Fruit fly (Drosophila melanogaster) whole organism, embryonic: Measurements from ENCODE around the gene CG15642.

Source experiments
- Ada2b ChIP-seq: fragments of 200-800 bp; sonication (Bioruptor generic); IDR thresholded peaks from 2 replicates; pipeline ENCODE4 v1.3.6; 2022; ENCODE audit warnings: missing biosample characterization, missing genetic modification characterization
- Aef1 ChIP-seq: fragments of 200-800 bp; sonication (Bioruptor generic); IDR thresholded peaks from 3 replicates; pipeline ENCODE4 v1.3.6; 2022; ENCODE audit warnings: missing biosample characterization, missing genetic modification characterization
- Awh ChIP-seq: fragments of 200-800 bp; sonication (Bioruptor generic); IDR thresholded peaks from 2 replicates; pipeline ENCODE4, ENCODE4 v1.3.6; 2022; ENCODE audit warnings: missing biosample characterization, missing genetic modification characterization
- Bteb2 ChIP-seq: fragments of 200-800 bp; sonication (Bioruptor generic); optimal IDR thresholded peaks from 2 replicates; lab custom pipeline; 2016; ENCODE audit warnings: missing biosample characterization, missing genetic modification characterization
- CG10543 ChIP-seq: fragments of 200-800 bp; sonication (Bioruptor generic); optimal IDR thresholded peaks from 3 replicates; lab custom pipeline; 2017; ENCODE audit warnings: missing biosample characterization, mild to moderate bottlenecking, missing genetic modification characterization, moderate library complexity
- CG11695 ChIP-seq: fragments of 200-800 bp; sonication (Bioruptor generic); IDR thresholded peaks from 3 replicates; pipeline ENCODE4 v1.3.6; 2022; ENCODE audit warnings: missing biosample characterization, missing genetic modification characterization
- CG12104 ChIP-seq: fragments of 200-800 bp; sonication (Bioruptor generic); optimal IDR thresholded peaks from 3 replicates; lab custom pipeline; 2016; ENCODE audit warnings: missing biosample characterization, missing genetic modification characterization
- CG13287 ChIP-seq: fragments of 200-800 bp; sonication (Bioruptor generic); IDR thresholded peaks from 2 replicates; pipeline ENCODE4 v1.3.6; 2022; ENCODE audit warnings: missing biosample characterization, missing genetic modification characterization; ENCODE audit not compliant: partially characterized antibody
- CG17612 ChIP-seq: fragments of 200-800 bp; sonication (Bioruptor generic); IDR thresholded peaks from 2 replicates; pipeline ENCODE4 v1.3.6; 2022; ENCODE audit warnings: missing biosample characterization, missing genetic modification characterization
- CG17912 ChIP-seq: fragments of 200-800 bp; sonication (Bioruptor generic); optimal IDR thresholded peaks from 2 replicates; lab custom pipeline; 2018; ENCODE audit warnings: missing biosample characterization, mild to moderate bottlenecking, missing genetic modification characterization
- CG2875 ChIP-seq: fragments of 200-800 bp; sonication (Bioruptor generic); optimal IDR thresholded peaks from 2 replicates; lab custom pipeline; 2017; ENCODE audit warnings: missing biosample characterization, mild to moderate bottlenecking, missing genetic modification characterization, missing genetic modification reagents
- CG30020 ChIP-seq: fragments of 200-800 bp; optimal IDR thresholded peaks from 2 replicates; lab custom pipeline; 2019; ENCODE audit warnings: missing biosample characterization, mild to moderate bottlenecking, missing genetic modification characterization, moderate library complexity
- CG31365 ChIP-seq: fragments of 200-800 bp; sonication (Bioruptor generic); optimal IDR thresholded peaks from 2 replicates; lab custom pipeline; 2018; ENCODE audit warnings: missing biosample characterization, mild to moderate bottlenecking, missing genetic modification characterization
- CG3281 ChIP-seq: fragments of 200-800 bp; sonication (Bioruptor generic); optimal IDR thresholded peaks from 3 replicates; lab custom pipeline; 2017; ENCODE audit warnings: missing biosample characterization, mild to moderate bottlenecking, missing genetic modification characterization
- CG34376 ChIP-seq: fragments of 200-800 bp; sonication (Bioruptor generic); optimal IDR thresholded peaks from 2 replicates; lab custom pipeline; 2018; ENCODE audit warnings: missing biosample characterization, mild to moderate bottlenecking, missing genetic modification characterization
- CG5245 ChIP-seq: fragments of 200-800 bp; sonication (Bioruptor generic); optimal IDR thresholded peaks from 3 replicates; lab custom pipeline; 2016; ENCODE audit warnings: missing biosample characterization, missing genetic modification characterization
- CG5953 ChIP-seq: fragments of 200-800 bp; sonication (Bioruptor generic); IDR thresholded peaks from 2 replicates; pipeline ENCODE4 v1.3.6; 2022; ENCODE audit warnings: missing biosample characterization, missing genetic modification characterization
- CG6765 ChIP-seq: fragments of 200-800 bp; sonication (Bioruptor generic); optimal IDR thresholded peaks from 3 replicates; lab custom pipeline; 2017; ENCODE audit warnings: missing biosample characterization, mild to moderate bottlenecking, missing genetic modification characterization
- CG8388 ChIP-seq: fragments of 200-800 bp; sonication (Bioruptor generic); optimal IDR thresholded peaks from 2 replicates; lab custom pipeline; 2019; ENCODE audit warnings: missing biosample characterization, mild to moderate bottlenecking, missing genetic modification characterization, moderate library complexity
- D19A ChIP-seq: fragments of 200-800 bp; optimal IDR thresholded peaks from 3 replicates; lab custom pipeline; 2019; ENCODE audit warnings: missing biosample characterization, mild to moderate bottlenecking, missing genetic modification characterization, moderate library complexity
- Dref ChIP-seq: fragments of 200-800 bp; sonication (Bioruptor generic); IDR thresholded peaks from 2 replicates; pipeline ENCODE4 v1.3.6; 2022; ENCODE audit warnings: missing biosample characterization, missing genetic modification characterization
- Fer1 ChIP-seq: fragments of 200-800 bp; sonication (Bioruptor generic); optimal IDR thresholded peaks from 2 replicates; lab custom pipeline; 2017; ENCODE audit warnings: missing biosample characterization, mild to moderate bottlenecking, missing genetic modification characterization
- HLH3B ChIP-seq: fragments of 200-800 bp; sonication (Bioruptor generic); IDR thresholded peaks from 2 replicates; pipeline ENCODE4 v1.3.6; 2022; ENCODE audit warnings: missing biosample characterization, missing genetic modification characterization
- Hr51 ChIP-seq, 2 experiments: fragments of 200-800 bp; sonication (Bioruptor generic); optimal IDR thresholded peaks; 2 replicates in 1 of 2; 3 replicates in 1 of 2; lab custom pipeline; 2016 to 2018; ENCODE audit warnings: missing biosample characterization in 2 of 2, missing genetic modification characterization in 2 of 2, mild to moderate bottlenecking in 1 of 2, moderate library complexity in 1 of 2
- Nf-YC ChIP-seq: fragments of 200-800 bp; optimal IDR thresholded peaks from 3 replicates; lab custom pipeline; 2019; ENCODE audit warnings: missing biosample characterization, mild to moderate bottlenecking, missing genetic modification characterization, moderate library complexity
- PHDP ChIP-seq: fragments of 200-800 bp; sonication (Bioruptor generic); optimal IDR thresholded peaks from 3 replicates; lab custom pipeline; 2018; ENCODE audit warnings: missing biosample characterization, mild to moderate bottlenecking, missing genetic modification characterization, moderate library complexity
- Pdp1 ChIP-seq, 2 experiments: fragments of 200-800 bp; sonication (Bioruptor generic); optimal IDR thresholded peaks; 3 replicates each; lab custom pipeline; 2016; ENCODE audit warnings: missing biosample characterization in 2 of 2, missing genetic modification characterization in 2 of 2, mild to moderate bottlenecking in 1 of 2, moderate library complexity in 1 of 2
- Poxn ChIP-seq: fragments of 200-800 bp; sonication (Bioruptor generic); IDR thresholded peaks from 2 replicates; pipeline ENCODE4 v1.3.6; 2022; ENCODE audit warnings: missing biosample characterization, missing genetic modification characterization
- Sox100B ChIP-seq: fragments of 200-800 bp; sonication (Bioruptor generic); optimal IDR thresholded peaks from 3 replicates; lab custom pipeline; 2018; ENCODE audit warnings: missing biosample characterization, mild to moderate bottlenecking, missing genetic modification characterization
- Spps ChIP-seq: fragments of 200-800 bp; sonication (Bioruptor generic); optimal IDR thresholded peaks from 2 replicates; lab custom pipeline; 2018; ENCODE audit warnings: missing biosample characterization, mild to moderate bottlenecking, missing genetic modification characterization
- amos ChIP-seq: fragments of 200-800 bp; sonication (Bioruptor generic); IDR thresholded peaks from 2 replicates; pipeline ENCODE4 v1.3.6; 2022; ENCODE audit warnings: missing biosample characterization, missing genetic modification characterization; ENCODE audit not compliant: partially characterized antibody
- bowl ChIP-seq: fragments of 200-800 bp; sonication (Bioruptor generic); IDR thresholded peaks from 2 replicates; pipeline ENCODE4 v1.3.6; 2022; ENCODE audit warnings: missing biosample characterization, missing genetic modification characterization
- chinmo ChIP-seq: fragments of 200-800 bp; sonication (Bioruptor generic); IDR thresholded peaks from 4 replicates; pipeline ENCODE4 v1.3.6; 2022; ENCODE audit warnings: missing biosample characterization, missing genetic modification characterization; ENCODE audit not compliant: partially characterized antibody
- emc ChIP-seq: fragments of 200-800 bp; sonication (Bioruptor generic); optimal IDR thresholded peaks from 2 replicates; lab custom pipeline; 2016; ENCODE audit warnings: missing biosample characterization, missing genetic modification characterization
- exex ChIP-seq: fragments of 200-800 bp; sonication (Bioruptor generic); optimal IDR thresholded peaks from 4 replicates; lab custom pipeline; 2018; ENCODE audit warnings: missing biosample characterization, mild to moderate bottlenecking, missing genetic modification characterization, moderate library complexity
- grn ChIP-seq: fragments of 200-800 bp; sonication (Bioruptor generic); optimal IDR thresholded peaks from 3 replicates; lab custom pipeline; 2017; ENCODE audit warnings: missing biosample characterization, missing genetic modification characterization
- gsb-n ChIP-seq: fragments of 200-800 bp; sonication (Bioruptor generic); optimal IDR thresholded peaks from 3 replicates; lab custom pipeline; 2018; ENCODE audit warnings: missing biosample characterization, mild to moderate bottlenecking, missing genetic modification characterization
- her ChIP-seq: fragments of 200-800 bp; sonication (Bioruptor generic); optimal IDR thresholded peaks from 2 replicates; lab custom pipeline; 2016; ENCODE audit warnings: missing biosample characterization, missing genetic modification characterization
- jumu ChIP-seq: fragments of 200-800 bp; sonication (Bioruptor generic); optimal IDR thresholded peaks from 3 replicates; lab custom pipeline; 2016; ENCODE audit warnings: missing biosample characterization, missing genetic modification characterization
- kay ChIP-seq: fragments of 200-800 bp; sonication (Bioruptor generic); optimal IDR thresholded peaks from 2 replicates; lab custom pipeline; 2016; ENCODE audit warnings: missing biosample characterization, missing genetic modification characterization
- lov ChIP-seq, 2 experiments: fragments of 200-800 bp in 1 of 2; fragments of >200 bp in 1 of 2; sonication (Bioruptor generic) in 1 of 2; IDR thresholded peaks in 1 of 2; optimal IDR thresholded peaks in 1 of 2; 2 replicates in 1 of 2; 3 replicates in 1 of 2; pipeline versions ENCODE4 v1.3.6 to Lab custom; 2017 to 2022; ENCODE audit warnings: missing biosample characterization in 1 of 2, missing genetic modification characterization in 1 of 2
- mirr ChIP-seq: fragments of 200-800 bp; sonication (Bioruptor generic); optimal IDR thresholded peaks from 3 replicates; lab custom pipeline; 2018; ENCODE audit warnings: missing biosample characterization, mild to moderate bottlenecking, missing genetic modification characterization
- peb ChIP-seq: fragments of 200-800 bp; sonication (Bioruptor generic); IDR thresholded peaks from 2 replicates; pipeline ENCODE4 v1.3.6; 2022; ENCODE audit warnings: missing biosample characterization, missing genetic modification characterization
- pros ChIP-seq: fragments of 200-800 bp; sonication (Bioruptor generic); optimal IDR thresholded peaks from 3 replicates; lab custom pipeline; 2019; ENCODE audit warnings: missing biosample characterization, mild to moderate bottlenecking, missing genetic modification characterization, moderate library complexity
- schlank ChIP-seq: fragments of 200-800 bp; sonication (Bioruptor generic); optimal IDR thresholded peaks from 2 replicates; lab custom pipeline; 2018; ENCODE audit warnings: missing biosample characterization, mild to moderate bottlenecking, missing genetic modification characterization
- sd ChIP-seq: fragments of 200-800 bp; sonication (Bioruptor generic); optimal IDR thresholded peaks from 3 replicates; lab custom pipeline; 2018; ENCODE audit warnings: missing biosample characterization, mild to moderate bottlenecking, missing genetic modification characterization, moderate library complexity
- slou ChIP-seq: fragments of 200-800 bp; sonication (Bioruptor generic); optimal IDR thresholded peaks from 3 replicates; lab custom pipeline; 2016; ENCODE audit warnings: missing biosample characterization, missing genetic modification characterization
- sug ChIP-seq: fragments of 200-800 bp; optimal IDR thresholded peaks from 2 replicates; lab custom pipeline; 2019; ENCODE audit warnings: missing biosample characterization, mild to moderate bottlenecking, missing genetic modification characterization, moderate library complexity
- z ChIP-seq: fragments of 200-800 bp; sonication (Bioruptor generic); IDR thresholded peaks from 3 replicates; pipeline ENCODE4 v1.3.6; 2022; ENCODE audit warnings: missing biosample characterization, missing genetic modification characterization

Gene CG15642

DNA sequence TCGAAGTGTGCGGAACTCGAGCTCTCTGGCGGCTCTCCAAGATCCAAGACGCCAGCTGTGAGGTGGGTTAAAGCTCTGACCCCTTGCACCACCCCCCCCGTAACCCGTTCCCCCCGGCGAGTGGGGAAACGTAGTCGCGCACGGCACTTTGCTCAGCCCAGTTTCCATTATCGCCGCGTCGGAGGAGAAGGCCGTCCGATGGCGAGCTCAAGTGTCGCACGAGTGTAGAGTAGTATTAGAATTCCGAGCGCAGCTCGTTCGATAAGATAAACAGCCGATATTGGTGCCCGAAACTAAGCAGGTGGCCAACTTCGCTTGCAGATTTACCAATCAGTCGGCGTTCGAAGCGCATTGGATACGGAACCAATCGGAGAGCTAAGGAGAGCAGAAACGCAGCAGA lies 2.1 kb downstream of the CG15642 start (continued):
- TF ChIP-seq HLH3B (GFP tag; lab: Robert Waterston, UW) (peak; percentile 17; the same call in 1 of the 2 replicates), CG31365 (tag; lab: Kevin White, UChicago) (no peak), CG12104 (GFP tag; lab: Kevin White, UChicago) (no peak), CG30020 (tag; lab: Kevin White, UChicago) (no peak), CG8388 (GFP tag; lab: Kevin White, UChicago) (no peak), CG17612 (GFP tag; lab: Robert Waterston, UW) (no peak), schlank (tag; lab: Kevin White, UChicago) (no peak), CG10543 (GFP tag; lab: Kevin White, UChicago) (peak; percentile 89), Fer1 (GFP tag; lab: Kevin White, UChicago) (peak; percentile 7), amos (GFP tag; lab: Robert Waterston, UW) (peak; percentile 24; the same call in 1 of the 2 replicates)

dm6 chrX:15464531-15464930 lies 3.0 kb downstream of the CG15642 start:
- TF ChIP-seq CG17912 (GFP tag; lab: Kevin White, UChicago) (no peak), Pdp1 (GFP tag; optimal IDR thresholded peaks at IDR 0.05; lab: Kevin White, UChicago) (peak in 1 of 2 experiments; percentile 14), exex (tag; lab: Kevin White, UChicago) (peak; percentile 99), CG34376 (GFP tag; lab: Kevin White, UChicago) (peak; percentile 85), D19A (tag; lab: Kevin White, UChicago) (no peak), emc (GFP tag; lab: Kevin White, UChicago) (no peak), CG5953 (GFP tag; lab: Robert Waterston, UW) (no peak), Nf-YC (tag; lab: Kevin White, UChicago) (peak; percentile 22), CG11695 (GFP tag; lab: Robert Waterston, UW) (no peak), CG5245 (GFP tag; lab: Kevin White, UChicago) (no peak), CG2875 (GFP tag; lab: Kevin White, UChicago) (no peak), CG10543 (GFP tag; lab: Kevin White, UChicago) (peak; percentile 31), Ada2b (no peak), pros (GFP tag; lab: Kevin White, UChicago) (no peak), kay (GFP tag; lab: Kevin White, UChicago) (peak; percentile 71), CG3281 (no peak), Dref (GFP tag; lab: Robert Waterston, UW) (no peak), lov (optimal IDR thresholded peaks at IDR 0.05; lab: Kevin White, UChicago) (no peak), lov (GFP tag; IDR thresholded peaks at IDR 0.05; lab: Robert Waterston, UW) (no peak), her (GFP tag; lab: Kevin White, UChicago) (no peak), sd (tag; lab: Kevin White, UChicago) (peak; percentile 88), CG6765 (no peak), peb (no peak), CG13287 (GFP tag; lab: Robert Waterston, UW) (no peak), Aef1 (GFP tag; lab: Robert Waterston, UW) (no peak), mirr (peak; percentile 72), Bteb2 (GFP tag; lab: Kevin White, UChicago) (no peak), PHDP (tag; lab: Kevin White, UChicago) (no peak), gsb-n (tag; lab: Kevin White, UChicago) (no peak), Awh (GFP tag; lab: Robert Waterston, UW) (0 out of 2 replicates have a peak, but pooled peaks have one; percentile 16), bowl (GFP tag; lab: Robert Waterston, UW) (no peak), grn (GFP tag; lab: Kevin White, UChicago) (peak; percentile 77), chinmo (GFP tag; lab: Robert Waterston, UW) (0 out of 4 replicates have a peak, but pooled peaks have one; percentile 46), slou (no peak), Hr51 (GFP tag; optimal IDR thresholded peaks at IDR 0.05; lab: Kevin White, UChicago) (no peak), sug (tag; lab: Kevin White, UChicago) (peak; percentile 67), jumu (GFP tag; lab: Kevin White, UChicago) (no peak), Sox100B (GFP tag; lab: Kevin White, UChicago) (no peak), Spps (tag; lab: Kevin White, UChicago) (no peak), z (no peak), Poxn (GFP tag; lab: Robert Waterston, UW) (no peak)
